Worm (Caenorhabditis elegans) whole organism, mixed stage, embryonic: ENCODE measurements around the gene cwf-19L2.

ENCODE experiments used
- M03D4.4 ChIP-seq: sonication (generic microtip); optimal IDR thresholded peaks from 2 replicates; lab custom pipeline; 2017; ENCODE audit warnings: mild to moderate bottlenecking, missing genetic modification characterization, missing compliant biosample characterization
- bed-3 ChIP-seq: fragments of 200-800 bp; sonication (Bioruptor generic); optimal IDR thresholded peaks from 3 replicates; lab custom pipeline; 2018; ENCODE audit warnings: mild to moderate bottlenecking, missing genetic modification characterization, moderate library complexity, missing compliant biosample characterization
- blmp-1 ChIP-seq: fragments of 150-350 bp; optimal IDR thresholded peaks from 2 replicates; lab custom pipeline; 2014; ENCODE audit warnings: missing biosample characterization, missing genetic modification characterization
- ceh-39 ChIP-seq: fragments of 150-350 bp; optimal IDR thresholded peaks from 2 replicates; lab custom pipeline; 2014; ENCODE audit warnings: missing biosample characterization, missing genetic modification characterization
- ceh-43 ChIP-seq: fragments of 200-800 bp; sonication (Bioruptor generic); optimal IDR thresholded peaks from 2 replicates; lab custom pipeline; 2018; ENCODE audit warnings: mild to moderate bottlenecking, missing genetic modification characterization, moderate library complexity, missing compliant biosample characterization
- ceh-83 ChIP-seq: fragments of 200-800 bp; sonication (Bioruptor generic); optimal IDR thresholded peaks from 2 replicates; lab custom pipeline; 2018; ENCODE audit warnings: mild to moderate bottlenecking, missing genetic modification characterization, missing compliant biosample characterization
- ces-1 ChIP-seq: fragments of 150-350 bp; optimal IDR thresholded peaks from 2 replicates; lab custom pipeline; 2014; ENCODE audit warnings: missing biosample characterization, missing genetic modification reagents, missing genetic modification characterization
- cnd-1 ChIP-seq: fragments of 200-800 bp; sonication (Bioruptor generic); optimal IDR thresholded peaks from 2 replicates; lab custom pipeline; 2018; ENCODE audit warnings: mild to moderate bottlenecking, missing genetic modification characterization, missing compliant biosample characterization
- elt-3 ChIP-seq: fragments of 150-350 bp; optimal IDR thresholded peaks from 2 replicates; lab custom pipeline; 2014; ENCODE audit warnings: missing biosample characterization, missing genetic modification characterization
- flh-1 ChIP-seq: fragments of 200-800 bp; sonication (Bioruptor generic); optimal IDR thresholded peaks from 2 replicates; lab custom pipeline; 2018; ENCODE audit warnings: mild to moderate bottlenecking, missing genetic modification characterization, moderate library complexity, missing compliant biosample characterization
- ham-2 ChIP-seq: fragments of 200-800 bp; sonication (Bioruptor generic); optimal IDR thresholded peaks from 2 replicates; lab custom pipeline; 2018; ENCODE audit warnings: mild to moderate bottlenecking, missing genetic modification characterization, missing compliant biosample characterization
- hlh-1 ChIP-seq: fragments of 150-350 bp; optimal IDR thresholded peaks from 2 replicates; lab custom pipeline; 2014; ENCODE audit warnings: missing biosample characterization, missing genetic modification reagents, missing genetic modification characterization
- lin-13 ChIP-seq: fragments of 150-350 bp; optimal IDR thresholded peaks from 2 replicates; lab custom pipeline; 2014; ENCODE audit warnings: missing biosample characterization, missing genetic modification characterization
- lin-32 ChIP-seq: fragments of 200-800 bp; sonication (Bioruptor generic); optimal IDR thresholded peaks from 2 replicates; lab custom pipeline; 2018; ENCODE audit warnings: mild to moderate bottlenecking, missing genetic modification characterization, missing compliant biosample characterization
- lsy-2 ChIP-seq: fragments of 150-350 bp; optimal IDR thresholded peaks from 2 replicates; lab custom pipeline; 2014; ENCODE audit warnings: missing biosample characterization, missing genetic modification characterization
- mab-5 ChIP-seq: fragments of 150-350 bp; optimal IDR thresholded peaks from 2 replicates; lab custom pipeline; 2014; ENCODE audit warnings: missing biosample characterization, missing genetic modification characterization
- mep-1 ChIP-seq: fragments of 150-350 bp; optimal IDR thresholded peaks from 2 replicates; lab custom pipeline; 2017; ENCODE audit warnings: missing biosample characterization, missing genetic modification reagents, missing genetic modification characterization, inconsistent platforms
- nhr-12 ChIP-seq: fragments of 150-350 bp; optimal IDR thresholded peaks from 2 replicates; lab custom pipeline; 2014; ENCODE audit warnings: missing biosample characterization, missing genetic modification characterization
- nhr-2 ChIP-seq: fragments of 150-350 bp; optimal IDR thresholded peaks from 2 replicates; lab custom pipeline; 2014; ENCODE audit warnings: missing biosample characterization, missing genetic modification characterization
- nhr-237 ChIP-seq: fragments of 150-350 bp; optimal IDR thresholded peaks from 2 replicates; lab custom pipeline; 2014; ENCODE audit warnings: missing biosample characterization, missing genetic modification characterization
- nhr-28 ChIP-seq: fragments of 150-350 bp; optimal IDR thresholded peaks from 2 replicates; lab custom pipeline; 2014; ENCODE audit warnings: missing biosample characterization, missing genetic modification characterization
- pha-4 ChIP-seq: fragments of 150-350 bp; optimal IDR thresholded peaks from 2 replicates; lab custom pipeline; 2018; ENCODE audit warnings: missing biosample characterization, missing genetic modification reagents, missing genetic modification characterization
- sem-2 ChIP-seq: fragments of 200-800 bp; sonication (Bioruptor generic); optimal IDR thresholded peaks from 2 replicates; lab custom pipeline; 2018; ENCODE audit warnings: mild to moderate bottlenecking, missing genetic modification characterization, missing compliant biosample characterization
- snpc-4 ChIP-seq: fragments of 150-350 bp; optimal IDR thresholded peaks from 2 replicates; lab custom pipeline; 2014; ENCODE audit warnings: missing biosample characterization, missing genetic modification characterization
- sptf-1 ChIP-seq: sonication (generic microtip); optimal IDR thresholded peaks from 2 replicates; lab custom pipeline; 2017; ENCODE audit warnings: mild to moderate bottlenecking, missing genetic modification characterization, moderate library complexity, missing compliant biosample characterization
- tbx-8 ChIP-seq: fragments of 200-800 bp; sonication (Bioruptor generic); optimal IDR thresholded peaks from 2 replicates; lab custom pipeline; 2018; ENCODE audit warnings: mild to moderate bottlenecking, missing genetic modification characterization, moderate library complexity, missing compliant biosample characterization
- unc-120 ChIP-seq: sonication (generic microtip); optimal IDR thresholded peaks from 2 replicates; lab custom pipeline; 2017; ENCODE audit warnings: missing genetic modification characterization, missing compliant biosample characterization; ENCODE audit not compliant: poor library complexity, severe bottlenecking
- unc-39 ChIP-seq: fragments of 150-350 bp; optimal IDR thresholded peaks from 2 replicates; lab custom pipeline; 2014; ENCODE audit warnings: missing biosample characterization, missing genetic modification characterization
- unc-62 ChIP-seq: fragments of 150-350 bp; optimal IDR thresholded peaks from 2 replicates; lab custom pipeline; 2014; ENCODE audit warnings: missing biosample characterization, missing genetic modification reagents, missing genetic modification characterization
- ztf-11 ChIP-seq: fragments of 150-350 bp; optimal IDR thresholded peaks from 2 replicates; lab custom pipeline; 2014; ENCODE audit warnings: missing biosample characterization, missing genetic modification characterization

cwf-19L2 gene

ce11 chrIII:7273718-7274117 is 19.7 kb upstream of the cwf-19L2 start:
- TF ChIP-seq M03D4.4 (tag; lab: Kevin White, UChicago) (no peak), ztf-11 (tag; lab: Kevin White, UChicago) (no peak), lsy-2 (tag; lab: Kevin White, UChicago) (no peak), tbx-8 (GFP tag; lab: Kevin White, UChicago) (no peak), snpc-4 (no peak), bed-3 (GFP tag; lab: Kevin White, UChicago) (no peak), hlh-1 (tag; lab: Kevin White, UChicago) (no peak)

- no peak for TF ChIP-seq blmp-1 (tag; lab: Kevin White, UChicago)
- TF ChIP-seq M03D4.4 (tag; lab: Kevin White, UChicago): no peak
- no peak for TF ChIP-seq ceh-43 (GFP tag; lab: Kevin White, UChicago)
- TF ChIP-seq snpc-4: no peak
- no peak for TF ChIP-seq cnd-1
- no peak for TF ChIP-seq ceh-83 (GFP tag; lab: Kevin White, UChicago)
- no peak for TF ChIP-seq hlh-1 (tag; lab: Kevin White, UChicago)
- no peak for TF ChIP-seq unc-39
- TF ChIP-seq unc-62 (GFP tag; lab: Kevin White, UChicago): no peak
- TF ChIP-seq nhr-2 (tag; lab: Kevin White, UChicago): no peak
- TF ChIP-seq lsy-2 (tag; lab: Kevin White, UChicago): no peak
Measured at ce11 chrIII:7275296-7275695, 18.1 kb upstream of the cwf-19L2 start, which contains the start of gene psd-1. Gene psd-1, minus strand, starts transcription at chrIII:7275396.

- peak; percentile 38 for TF ChIP-seq ces-1 (GFP tag; lab: Kevin White, UChicago)
- TF ChIP-seq lsy-2 (tag; lab: Kevin White, UChicago): peak; percentile 75
- TF ChIP-seq mep-1 (tag; lab: Kevin White, UChicago): peak; percentile 78
- TF ChIP-seq flh-1 (GFP tag; lab: Kevin White, UChicago): no peak
- TF ChIP-seq nhr-237: peak; percentile 59
- TF ChIP-seq ceh-83 (GFP tag; lab: Kevin White, UChicago): no peak
- TF ChIP-seq sptf-1 (tag; lab: Kevin White, UChicago): peak; percentile 10
- TF ChIP-seq ceh-39 (tag; lab: Kevin White, UChicago): peak; percentile 45
Measured at ce11 chrIII:7277228-7277627, 16.2 kb upstream of the cwf-19L2 start, which contains the start of the genes spot-1 and B0361.11. Gene spot-1, minus strand, starts transcription at chrIII:7277274. Gene B0361.11, plus strand, starts transcription at chrIII:7277599.

ce11 chrIII:7278491-7278890 is 14.9 kb upstream of the cwf-19L2 start:
- no peak for TF ChIP-seq flh-1 (GFP tag; lab: Kevin White, UChicago)
- no peak for TF ChIP-seq unc-120 (tag; lab: Kevin White, UChicago)
- TF ChIP-seq ceh-83 (GFP tag; lab: Kevin White, UChicago): no peak
- no peak for TF ChIP-seq mab-5 (tag; lab: Kevin White, UChicago)
- TF ChIP-seq lin-32: no peak
- no peak for TF ChIP-seq blmp-1 (tag; lab: Kevin White, UChicago)
- no peak for TF ChIP-seq hlh-1 (tag; lab: Kevin White, UChicago)
- TF ChIP-seq ceh-39 (tag; lab: Kevin White, UChicago): no peak
- no peak for TF ChIP-seq sem-2
- no peak for TF ChIP-seq ham-2 (GFP tag; lab: Kevin White, UChicago)
- no peak for TF ChIP-seq sptf-1 (tag; lab: Kevin White, UChicago)
- no peak for TF ChIP-seq snpc-4
- TF ChIP-seq nhr-12: no peak
- no peak for TF ChIP-seq nhr-28 (tag; lab: Kevin White, UChicago)
- TF ChIP-seq bed-3 (GFP tag; lab: Kevin White, UChicago): no peak
- no peak for TF ChIP-seq unc-39
- TF ChIP-seq M03D4.4 (tag; lab: Kevin White, UChicago): no peak
- TF ChIP-seq nhr-237: no peak
- TF ChIP-seq lsy-2 (tag; lab: Kevin White, UChicago): no peak

- TF ChIP-seq blmp-1 (tag; lab: Kevin White, UChicago) (no peak), lin-13 (tag; lab: Kevin White, UChicago) (no peak), ham-2 (GFP tag; lab: Kevin White, UChicago) (no peak), lsy-2 (tag; lab: Kevin White, UChicago) (peak; percentile 45), unc-120 (tag; lab: Kevin White, UChicago) (no peak), nhr-237 (no peak), nhr-2 (tag; lab: Kevin White, UChicago) (no peak), pha-4 (tag; lab: Kevin White, UChicago) (no peak), lin-32 (no peak), ces-1 (GFP tag; lab: Kevin White, UChicago) (peak; percentile 50), ceh-83 (GFP tag; lab: Kevin White, UChicago) (no peak), elt-3 (no peak), snpc-4 (no peak)
Measured at ce11 chrIII:7281179-7281578, 12.3 kb upstream of the cwf-19L2 start, which contains the start of gene B0361.3. Gene B0361.3, plus strand, starts transcription at chrIII:7281462.
